Worm (Caenorhabditis elegans): ENCODE measurements around the gene fbxa-94.

Gene fbxa-94

ce11 chrV:15602253-15602652, 29.5 kb downstream of the fbxa-94 start, which contains the start of gene fbxa-152:
Gene fbxa-152 (minus strand): TSS chrV:15602353.
- TF ChIP-seq him-1 (tag; optimal IDR thresholded peaks at IDR 0.05) = no peak
- TF ChIP-seq W03F9.2 (tag; optimal IDR thresholded peaks at IDR 0.05) = no peak
- TF ChIP-seq dao-5 (tag; optimal IDR thresholded peaks at IDR 0.05) = no peak

ce11 chrV:15605045-15605444, 32.3 kb downstream of the fbxa-94 start, which contains the start of gene fbxa-154:
Gene fbxa-154 (minus strand): TSS chrV:15605145.
- TF ChIP-seq him-1 (tag; optimal IDR thresholded peaks at IDR 0.05) (no peak), W03F9.2 (tag; optimal IDR thresholded peaks at IDR 0.05) (no peak)

ce11 chrV:15610350-15610940, 37.7 kb downstream of the fbxa-94 start, which contains the start of the genes fbxa-153 and str-12:
Gene fbxa-153 (minus strand): TSS chrV:15610384.
Gene str-12 (plus strand): TSS chrV:15610890.
- TF ChIP-seq dao-5 (tag; optimal IDR thresholded peaks at IDR 0.05) (no peak), him-1 (tag; optimal IDR thresholded peaks at IDR 0.05) (no peak), W03F9.2 (tag; optimal IDR thresholded peaks at IDR 0.05) (no peak)

DNA sequence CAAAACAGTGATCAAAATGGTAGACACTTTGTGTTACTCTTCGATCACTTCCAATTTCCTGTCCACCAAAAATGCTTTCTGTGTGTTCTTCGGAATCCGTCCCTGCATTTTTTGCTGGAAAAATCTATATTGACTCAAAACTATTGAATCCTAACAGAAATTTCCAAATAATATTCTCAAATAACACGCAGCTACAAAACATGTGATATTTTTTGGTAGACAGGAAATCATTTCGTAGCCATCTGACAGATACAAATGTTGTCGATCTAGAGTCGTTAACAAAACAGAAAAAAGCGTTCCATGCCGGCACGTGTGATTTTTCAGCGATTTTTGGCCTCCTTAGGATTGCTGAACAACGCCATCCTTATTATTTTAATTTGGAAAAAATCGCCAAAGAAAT, 40.2 kb downstream of the fbxa-94 start, which contains the start of gene str-263:
str-263 (plus strand) TSS at position 301 of the 400 bp plus-strand sequence.
- TF ChIP-seq W03F9.2 (tag; optimal IDR thresholded peaks at IDR 0.05) (no peak), him-1 (tag; optimal IDR thresholded peaks at IDR 0.05) (no peak)

DNA sequence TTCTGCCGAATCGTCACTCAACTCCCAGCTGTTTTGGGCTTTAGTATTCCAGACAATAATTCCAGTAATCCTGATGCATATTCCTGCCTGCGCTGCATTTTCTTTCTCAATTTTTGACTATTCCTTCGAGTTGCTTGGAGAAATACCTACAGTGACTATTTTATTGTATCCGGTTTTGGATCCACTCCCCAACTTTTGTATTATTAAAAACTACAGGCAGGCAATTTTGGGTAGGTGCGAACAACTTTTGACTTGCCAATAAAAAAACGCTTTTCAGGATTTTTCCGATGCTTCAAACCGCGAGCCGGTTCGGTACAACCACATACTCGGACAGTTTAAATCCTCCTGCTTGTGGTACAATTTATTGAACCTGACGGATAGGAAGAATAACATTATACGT, 41.8 kb downstream of the fbxa-94 start:
- TF ChIP-seq dao-5 (tag; optimal IDR thresholded peaks at IDR 0.05) = no peak
- TF ChIP-seq him-1 (tag; optimal IDR thresholded peaks at IDR 0.05) = no peak
- no peak for TF ChIP-seq W03F9.2 (tag; optimal IDR thresholded peaks at IDR 0.05)

DNA sequence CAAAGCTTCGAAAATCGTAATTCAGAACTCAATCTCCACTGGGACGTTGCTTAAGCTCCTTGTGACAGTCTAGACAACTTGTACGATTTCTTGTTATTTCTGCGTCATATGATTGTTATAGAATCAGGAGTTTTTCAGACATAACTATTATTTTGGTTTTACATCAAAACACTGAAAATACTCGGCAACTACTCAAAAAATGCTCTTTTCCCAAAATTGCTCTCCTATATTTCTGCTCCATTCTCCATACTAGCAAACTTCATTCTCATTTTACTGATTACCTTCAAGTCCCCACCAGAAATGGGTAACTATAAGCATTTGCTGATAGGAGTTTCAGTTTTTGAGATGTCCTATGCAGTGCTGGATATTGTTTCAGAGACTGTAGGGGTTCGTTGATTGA, 48.8 kb downstream of the fbxa-94 start, which contains the start of gene C55A1.1:
C55A1.1 (plus strand) TSS at position 301 of the 400 bp plus-strand sequence.
- TF ChIP-seq W03F9.2 (tag; optimal IDR thresholded peaks at IDR 0.05) (no peak), him-1 (tag; optimal IDR thresholded peaks at IDR 0.05) (no peak), dao-5 (tag; optimal IDR thresholded peaks at IDR 0.05) (no peak)
